Worm (Caenorhabditis elegans) whole organism, mixed stage, embryonic: ENCODE results near the gene klf-2.

ENCODE experiments used
- blmp-1 ChIP-seq: fragments of 150-350 bp; optimal IDR thresholded peaks from 2 replicates; lab custom pipeline; 2014; ENCODE audit warnings: missing biosample characterization, missing genetic modification characterization
- ceh-39 ChIP-seq: fragments of 150-350 bp; optimal IDR thresholded peaks from 2 replicates; lab custom pipeline; 2014; ENCODE audit warnings: missing biosample characterization, missing genetic modification characterization
- elt-1 ChIP-seq: sonication (generic microtip); optimal IDR thresholded peaks from 2 replicates; lab custom pipeline; 2017; ENCODE audit warnings: missing genetic modification characterization, mild to moderate bottlenecking, missing compliant biosample characterization, antibody characterized with exemption, moderate library complexity, borderline replicate concordance; ENCODE audit not compliant: insufficient read depth
- mab-5 ChIP-seq: fragments of 150-350 bp; optimal IDR thresholded peaks from 2 replicates; lab custom pipeline; 2014; ENCODE audit warnings: missing biosample characterization, missing genetic modification characterization
- mls-2 ChIP-seq: sonication (generic microtip); optimal IDR thresholded peaks from 2 replicates; lab custom pipeline; 2016; ENCODE audit warnings: mild to moderate bottlenecking, missing genetic modification characterization, moderate library complexity, missing compliant biosample characterization
- nhr-12 ChIP-seq: fragments of 150-350 bp; optimal IDR thresholded peaks from 2 replicates; lab custom pipeline; 2014; ENCODE audit warnings: missing biosample characterization, missing genetic modification characterization
- nhr-237 ChIP-seq: fragments of 150-350 bp; optimal IDR thresholded peaks from 2 replicates; lab custom pipeline; 2014; ENCODE audit warnings: missing biosample characterization, missing genetic modification characterization
- pha-4 ChIP-seq: fragments of 150-350 bp; optimal IDR thresholded peaks from 2 replicates; lab custom pipeline; 2018; ENCODE audit warnings: missing biosample characterization, missing genetic modification reagents, missing genetic modification characterization
- snpc-4 ChIP-seq: fragments of 150-350 bp; optimal IDR thresholded peaks from 2 replicates; lab custom pipeline; 2014; ENCODE audit warnings: missing biosample characterization, missing genetic modification characterization
- unc-39 ChIP-seq: fragments of 150-350 bp; optimal IDR thresholded peaks from 2 replicates; lab custom pipeline; 2014; ENCODE audit warnings: missing biosample characterization, missing genetic modification characterization
- unc-62 ChIP-seq: fragments of 150-350 bp; optimal IDR thresholded peaks from 2 replicates; lab custom pipeline; 2014; ENCODE audit warnings: missing biosample characterization, missing genetic modification reagents, missing genetic modification characterization
- ztf-11 ChIP-seq: fragments of 150-350 bp; optimal IDR thresholded peaks from 2 replicates; lab custom pipeline; 2014; ENCODE audit warnings: missing biosample characterization, missing genetic modification characterization

ce11 chrV:20710156-20710555 is 24.7 kb downstream of the klf-2 start:
- TF ChIP-seq nhr-12 (tag; lab: Kevin White, UChicago) (no peak), ceh-39 (no peak), unc-39 (tag; lab: Kevin White, UChicago) (no peak), snpc-4 (tag; lab: Kevin White, UChicago) (no peak), mab-5 (tag; lab: Kevin White, UChicago) (no peak), nhr-237 (tag; lab: Kevin White, UChicago) (no peak), pha-4 (tag; lab: Kevin White, UChicago) (no peak), blmp-1 (no peak), unc-62 (GFP tag; lab: Kevin White, UChicago) (no peak), mls-2 (no peak), elt-1 (tag; lab: Kevin White, UChicago) (no peak), ztf-11 (tag; lab: Kevin White, UChicago) (no peak)
